Worm (Caenorhabditis elegans) whole organism, L4 larva: ENCODE data around the gene Y49F6B.13.

Source experiments
- Y105C5A.15 ChIP-seq: fragments of 200-800 bp; sonication (Bioruptor generic); IDR thresholded peaks from 2 replicates; pipeline ENCODE4 v1.3.6; 2022; ENCODE audit warnings: missing genetic modification characterization, missing compliant biosample characterization
- ceh-20 ChIP-seq: fragments of 200-800 bp; sonication (Bioruptor generic); IDR thresholded peaks from 2 replicates; pipeline ENCODE4 v1.3.6; 2022; ENCODE audit warnings: missing genetic modification reagents, missing genetic modification characterization, missing compliant biosample characterization
- dve-1 ChIP-seq: sonication (generic microtip); optimal IDR thresholded peaks from 2 replicates; lab custom pipeline; 2017; ENCODE audit warnings: antibody characterized with exemption, mild to moderate bottlenecking, missing genetic modification characterization, missing compliant biosample characterization; ENCODE audit not compliant: insufficient read depth
- fkh-10 ChIP-seq: fragments of 150-350 bp; optimal IDR thresholded peaks from 2 replicates; lab custom pipeline; 2014; ENCODE audit warnings: missing biosample characterization, missing genetic modification reagents, missing genetic modification characterization
- hlh-11 ChIP-seq: fragments of 200-800 bp; sonication (Bioruptor generic); optimal IDR thresholded peaks from 2 replicates; lab custom pipeline; 2018; ENCODE audit warnings: mild to moderate bottlenecking, missing genetic modification characterization, missing compliant biosample characterization
- jun-1 ChIP-seq: fragments of 150-350 bp; optimal IDR thresholded peaks from 2 replicates; lab custom pipeline; 2014; ENCODE audit warnings: missing biosample characterization, missing genetic modification reagents, missing genetic modification characterization
- lin-13 ChIP-seq: fragments of 150-350 bp; optimal IDR thresholded peaks from 2 replicates; lab custom pipeline; 2014; ENCODE audit warnings: missing biosample characterization, missing genetic modification reagents, missing genetic modification characterization
- mep-1 ChIP-seq: fragments of 150-350 bp; sonication (generic microtip); optimal IDR thresholded peaks from 3 replicates; lab custom pipeline; 2014; ENCODE audit warnings: missing biosample characterization, missing genetic modification characterization
- nhr-28 ChIP-seq: fragments of 150-350 bp; optimal IDR thresholded peaks from 2 replicates; lab custom pipeline; 2014; ENCODE audit warnings: missing biosample characterization, missing genetic modification characterization
- nhr-76 ChIP-seq: fragments of 150-350 bp; optimal IDR thresholded peaks from 2 replicates; lab custom pipeline; 2014; ENCODE audit warnings: missing biosample characterization, missing genetic modification characterization
- unc-39 ChIP-seq: sonication (generic microtip); optimal IDR thresholded peaks from 2 replicates; lab custom pipeline; 2017; ENCODE audit warnings: missing biosample characterization, missing genetic modification characterization
- ztf-7 ChIP-seq: fragments of 150-350 bp; optimal IDR thresholded peaks from 2 replicates; lab custom pipeline; 2014; ENCODE audit warnings: missing biosample characterization, missing genetic modification characterization

ce11 chrII:3512240-3512639 lies 40.7 kb upstream of the Y49F6B.13 start, which contains the start of gene Y49F6B.19:
- TF ChIP-seq fkh-10 (GFP tag; lab: Kevin White, UChicago) (no peak), nhr-28 (tag; lab: Kevin White, UChicago) (no peak), mep-1 (no peak), lin-13 (no peak), ztf-7 (tag; lab: Kevin White, UChicago) (no peak), hlh-11 (tag; lab: Kevin White, UChicago) (no peak), dve-1 (tag; lab: Kevin White, UChicago) (no peak), ceh-20 (GFP tag; lab: Robert Waterston, UW) (no peak), Y105C5A.15 (GFP tag; lab: Robert Waterston, UW) (no peak), jun-1 (tag; lab: Kevin White, UChicago) (no peak), nhr-76 (no peak), unc-39 (tag; lab: Kevin White, UChicago) (no peak)
